Fruit fly (Drosophila melanogaster): ENCODE data around the gene CG9147.

dm6 chr2L:6084694-6085093 is 18.9 kb downstream of the CG9147 start:
- TF ChIP-seq pad (GFP tag; optimal IDR thresholded peaks at IDR 0.05) (no peak), CG14711 (tag; optimal IDR thresholded peaks at IDR 0.05) (no peak), cnc (optimal IDR thresholded peaks at IDR 0.05) (peak in 1 of 2 experiments; percentile 55), CG12768 (GFP tag; optimal IDR thresholded peaks at IDR 0.05) (no peak), Crg-1 (GFP tag; optimal IDR thresholded peaks at IDR 0.05) (no peak), tj (GFP tag; optimal IDR thresholded peaks at IDR 0.05) (no peak), CG7101 (tag; optimal IDR thresholded peaks at IDR 0.05) (no peak), Clk (GFP tag; optimal IDR thresholded peaks at IDR 0.05) (no peak), CG11617 (GFP tag; optimal IDR thresholded peaks at IDR 0.05) (no peak), Mnt (GFP tag; optimal IDR thresholded peaks at IDR 0.05) (no peak), ovo (GFP tag; optimal IDR thresholded peaks at IDR 0.05) (no peak), kay (GFP tag; ENCODE audit: borderline replicate concordance) (no peak), CG1620 (GFP tag; optimal IDR thresholded peaks at IDR 0.05) (no peak)
